Worm (Caenorhabditis elegans): ENCODE measurements around the gene F47B10.3.

Gene F47B10.3

ce11 chrX:10909661-10910060 is 17.7 kb downstream of the F47B10.3 start:
- TF ChIP-seq W03F9.2 (tag; optimal IDR thresholded peaks at IDR 0.05) (no peak), him-1 (tag; optimal IDR thresholded peaks at IDR 0.05) (no peak), dao-5 (tag; optimal IDR thresholded peaks at IDR 0.05) (no peak)

ce11 chrX:10910716-10911115 is 18.7 kb downstream of the F47B10.3 start, which contains the start of gene F47B10.8:
Gene F47B10.8 (minus strand): TSS chrX:10910816.
- TF ChIP-seq W03F9.2 (tag; optimal IDR thresholded peaks at IDR 0.05) (no peak), dao-5 (tag; optimal IDR thresholded peaks at IDR 0.05) (no peak), him-1 (tag; optimal IDR thresholded peaks at IDR 0.05) (no peak)

ce11 chrX:10913981-10914380 is 22.0 kb downstream of the F47B10.3 start, which contains the start of gene F47B10.9:
Gene F47B10.9 (minus strand): TSS chrX:10914081.
- no peak for TF ChIP-seq him-1 (tag; optimal IDR thresholded peaks at IDR 0.05)
- TF ChIP-seq W03F9.2 (tag; optimal IDR thresholded peaks at IDR 0.05) = no peak
- no peak for TF ChIP-seq dao-5 (tag; optimal IDR thresholded peaks at IDR 0.05)

- no peak for TF ChIP-seq W03F9.2 (tag; optimal IDR thresholded peaks at IDR 0.05)
These were observed 22.7 kb downstream of the F47B10.3 start for ce11 chrX:10914421-10915277.

- TF ChIP-seq him-1 (tag; optimal IDR thresholded peaks at IDR 0.05) = no peak
- TF ChIP-seq dao-5 (tag; optimal IDR thresholded peaks at IDR 0.05) = no peak
- TF ChIP-seq W03F9.2 (tag; optimal IDR thresholded peaks at IDR 0.05) = no peak
These were observed 24.2 kb downstream of the F47B10.3 start for ce11 chrX:10916194-10916593.

ce11 chrX:10919613-10920012 is 27.6 kb downstream of the F47B10.3 start, which contains the start of gene nstp-9:
Gene nstp-9 (minus strand): TSS chrX:10919713.
- TF ChIP-seq dao-5 (tag; optimal IDR thresholded peaks at IDR 0.05) (no peak), W03F9.2 (tag; optimal IDR thresholded peaks at IDR 0.05) (no peak)

ce11 chrX:10924031-10924430 is 32.0 kb downstream of the F47B10.3 start:
- TF ChIP-seq him-1 (tag; optimal IDR thresholded peaks at IDR 0.05) (no peak), dao-5 (tag; optimal IDR thresholded peaks at IDR 0.05) (no peak), W03F9.2 (tag; optimal IDR thresholded peaks at IDR 0.05) (no peak)

- no peak for TF ChIP-seq W03F9.2 (tag; optimal IDR thresholded peaks at IDR 0.05)
- no peak for TF ChIP-seq him-1 (tag; optimal IDR thresholded peaks at IDR 0.05)
- TF ChIP-seq dao-5 (tag; optimal IDR thresholded peaks at IDR 0.05) = no peak
These were observed 35.1 kb downstream of the F47B10.3 start for ce11 chrX:10927136-10927535.

- TF ChIP-seq dao-5 (tag; optimal IDR thresholded peaks at IDR 0.05) (no peak), W03F9.2 (tag; optimal IDR thresholded peaks at IDR 0.05) (no peak), him-1 (tag; optimal IDR thresholded peaks at IDR 0.05) (no peak)
These were observed 37.1 kb downstream of the F47B10.3 start, which contains the start of gene dgn-1 for ce11 chrX:10928948-10929563. Gene dgn-1 (minus strand): TSS chrX:10928998.

- TF ChIP-seq dao-5 (tag; optimal IDR thresholded peaks at IDR 0.05) (no peak), W03F9.2 (tag; optimal IDR thresholded peaks at IDR 0.05) (no peak)
These were observed 40.1 kb downstream of the F47B10.3 start for ce11 chrX:10932087-10932486.

ce11 chrX:10933308-10934014 is 41.5 kb downstream of the F47B10.3 start:
- TF ChIP-seq him-1 (tag; optimal IDR thresholded peaks at IDR 0.05) (no peak), W03F9.2 (tag; optimal IDR thresholded peaks at IDR 0.05) (no peak), dao-5 (tag; optimal IDR thresholded peaks at IDR 0.05) (no peak)

ce11 chrX:10941255-10941654 is 49.3 kb downstream of the F47B10.3 start, which contains the start of gene pho-7:
Gene pho-7 (minus strand): TSS chrX:10941355.
- TF ChIP-seq dao-5 (tag; optimal IDR thresholded peaks at IDR 0.05) (no peak), W03F9.2 (tag; optimal IDR thresholded peaks at IDR 0.05) (no peak), him-1 (tag; optimal IDR thresholded peaks at IDR 0.05) (no peak)

All from whole organism, L4/young adult.